Fruit fly (Drosophila melanogaster) whole organism, embryonic: ENCODE results near the gene CG7551.

Experiments used
- BEAF-32 ChIP-seq: fragments of 200-800 bp; sonication (Bioruptor generic); optimal IDR thresholded peaks from 3 replicates; lab custom pipeline; 2017; ENCODE audit warnings: missing biosample characterization, missing genetic modification characterization, mild to moderate bottlenecking, moderate library complexity, missing genetic modification reagents
- Bteb2 ChIP-seq: fragments of 200-800 bp; sonication (Bioruptor generic); optimal IDR thresholded peaks from 2 replicates; lab custom pipeline; 2016; ENCODE audit warnings: missing biosample characterization, missing genetic modification characterization
- CG10147 ChIP-seq: fragments of 200-800 bp; sonication (Bioruptor generic); optimal IDR thresholded peaks from 2 replicates; lab custom pipeline; 2019; ENCODE audit warnings: missing biosample characterization, mild to moderate bottlenecking, missing genetic modification characterization, moderate library complexity
- CG10321 ChIP-seq: fragments of 200-800 bp; sonication (Bioruptor generic); IDR thresholded peaks from 2 replicates; pipeline ENCODE4 v1.3.6; 2022; ENCODE audit warnings: missing biosample characterization, missing genetic modification characterization
- CG11247 ChIP-seq: fragments of 200-800 bp; sonication (Bioruptor generic); IDR thresholded peaks from 2 replicates; pipeline ENCODE4 v1.3.6; 2022; ENCODE audit warnings: missing biosample characterization, missing genetic modification characterization
- CG12659 ChIP-seq: fragments of 200-800 bp; sonication (Bioruptor generic); optimal IDR thresholded peaks from 3 replicates; lab custom pipeline; 2017; ENCODE audit warnings: mild to moderate bottlenecking, missing biosample characterization, missing genetic modification reagents, missing genetic modification characterization
- CG14710 ChIP-seq: fragments of 200-800 bp; sonication (Bioruptor generic); optimal IDR thresholded peaks from 3 replicates; lab custom pipeline; 2019; ENCODE audit warnings: missing biosample characterization, mild to moderate bottlenecking, missing genetic modification characterization, moderate library complexity
- CG1602 ChIP-seq: fragments of 200-800 bp; sonication (Bioruptor generic); optimal IDR thresholded peaks from 3 replicates; lab custom pipeline; 2016; ENCODE audit warnings: missing biosample characterization, missing genetic modification characterization
- CG16815 ChIP-seq: fragments of 200-800 bp; sonication (Bioruptor generic); optimal IDR thresholded peaks from 3 replicates; lab custom pipeline; 2017; ENCODE audit warnings: missing biosample characterization, mild to moderate bottlenecking, missing genetic modification characterization
- CG16863 ChIP-seq: fragments of 200-800 bp; sonication (Bioruptor generic); optimal IDR thresholded peaks from 3 replicates; lab custom pipeline; 2016; ENCODE audit warnings: missing biosample characterization, missing genetic modification characterization
- CG17361 ChIP-seq: fragments of 200-800 bp; sonication (Bioruptor generic); IDR thresholded peaks from 3 replicates; pipeline ENCODE4 v1.3.6; 2022; ENCODE audit warnings: missing biosample characterization, missing genetic modification characterization
- CG31365 ChIP-seq: fragments of 200-800 bp; sonication (Bioruptor generic); optimal IDR thresholded peaks from 2 replicates; lab custom pipeline; 2018; ENCODE audit warnings: missing biosample characterization, mild to moderate bottlenecking, missing genetic modification characterization
- CG31441 ChIP-seq: fragments of 200-800 bp; sonication (Bioruptor generic); IDR thresholded peaks from 2 replicates; pipeline ENCODE4 v1.3.6; 2022; ENCODE audit warnings: missing biosample characterization, missing genetic modification characterization
- CG3281 ChIP-seq: fragments of 200-800 bp; sonication (Bioruptor generic); optimal IDR thresholded peaks from 3 replicates; lab custom pipeline; 2017; ENCODE audit warnings: missing biosample characterization, mild to moderate bottlenecking, missing genetic modification characterization
- CG33213 ChIP-seq: fragments of 200-800 bp; sonication (Bioruptor generic); optimal IDR thresholded peaks from 3 replicates; lab custom pipeline; 2016; ENCODE audit warnings: missing biosample characterization, missing genetic modification characterization
- CG4328 ChIP-seq: fragments of 200-800 bp; sonication (Bioruptor generic); optimal IDR thresholded peaks from 3 replicates; lab custom pipeline; 2017; ENCODE audit warnings: missing biosample characterization, missing genetic modification reagents, missing genetic modification characterization
- CG4404 ChIP-seq: fragments of 200-800 bp; sonication (Bioruptor generic); IDR thresholded peaks from 2 replicates; pipeline ENCODE4 v1.3.6; 2022; ENCODE audit warnings: missing biosample characterization, missing genetic modification characterization
- CG6272 ChIP-seq: fragments of 200-800 bp; sonication (Bioruptor generic); IDR thresholded peaks from 2 replicates; pipeline ENCODE4 v1.3.6; 2022; ENCODE audit warnings: missing biosample characterization, missing genetic modification characterization
- CG6689 ChIP-seq: fragments of 200-800 bp; sonication (Bioruptor generic); IDR thresholded peaks from 2 replicates; pipeline ENCODE4 v1.3.6; 2022; ENCODE audit warnings: missing biosample characterization, missing genetic modification characterization
- CG7786 ChIP-seq: fragments of 200-800 bp; sonication (Bioruptor generic); optimal IDR thresholded peaks from 2 replicates; lab custom pipeline; 2016; ENCODE audit warnings: missing biosample characterization, missing genetic modification characterization
- CG9932 ChIP-seq: fragments of 200-800 bp; sonication (Bioruptor generic); IDR thresholded peaks from 2 replicates; pipeline ENCODE4 v1.3.6; 2022; ENCODE audit warnings: missing biosample characterization, missing genetic modification characterization
- CkIIα-i1 ChIP-seq: fragments of 200-800 bp; sonication (Bioruptor generic); IDR thresholded peaks from 2 replicates; pipeline ENCODE4 v1.3.6; 2022; ENCODE audit warnings: missing biosample characterization, missing genetic modification characterization
- Dip2 ChIP-seq: fragments of 200-800 bp; sonication (Bioruptor generic); IDR thresholded peaks from 2 replicates; pipeline ENCODE4 v1.3.6; 2022; ENCODE audit warnings: missing biosample characterization, missing genetic modification characterization
- Dip3 ChIP-seq: fragments of 200-800 bp; sonication (Bioruptor generic); optimal IDR thresholded peaks from 3 replicates; lab custom pipeline; 2016; ENCODE audit warnings: missing biosample characterization, missing genetic modification characterization
- Dll ChIP-seq: fragments of 200-800 bp; sonication (Bioruptor generic); IDR thresholded peaks from 4 replicates; pipeline ENCODE4 v1.3.6; 2022; ENCODE audit warnings: missing biosample characterization, missing genetic modification characterization; ENCODE audit not compliant: partially characterized antibody
- HLHmδ ChIP-seq: fragments of 200-800 bp; sonication (Bioruptor generic); optimal IDR thresholded peaks from 2 replicates; lab custom pipeline; 2018; ENCODE audit warnings: missing biosample characterization, mild to moderate bottlenecking, missing genetic modification characterization, moderate library complexity
- Hand ChIP-seq: fragments of 200-800 bp; sonication (Bioruptor generic); optimal IDR thresholded peaks from 2 replicates; lab custom pipeline; 2017; ENCODE audit warnings: mild to moderate bottlenecking, missing biosample characterization, missing genetic modification reagents, missing genetic modification characterization
- Kr ChIP-seq: fragments of 200-800 bp; sonication (Bioruptor generic); optimal IDR thresholded peaks from 2 replicates; lab custom pipeline; 2017; ENCODE audit warnings: missing biosample characterization, mild to moderate bottlenecking, missing genetic modification characterization
- MESR4 ChIP-seq: fragments of 200-800 bp; sonication (Bioruptor generic); optimal IDR thresholded peaks from 2 replicates; lab custom pipeline; 2018; ENCODE audit warnings: missing biosample characterization, mild to moderate bottlenecking, missing genetic modification characterization, moderate library complexity
- PHDP ChIP-seq: fragments of 200-800 bp; sonication (Bioruptor generic); optimal IDR thresholded peaks from 3 replicates; lab custom pipeline; 2018; ENCODE audit warnings: missing biosample characterization, mild to moderate bottlenecking, missing genetic modification characterization, moderate library complexity
- Pdp1 ChIP-seq, 2 experiments: fragments of 200-800 bp; sonication (Bioruptor generic); optimal IDR thresholded peaks; 3 replicates each; lab custom pipeline; 2016; ENCODE audit warnings: missing biosample characterization in 2 of 2, missing genetic modification characterization in 2 of 2, mild to moderate bottlenecking in 1 of 2, moderate library complexity in 1 of 2
- aop ChIP-seq: fragments of 200-800 bp; sonication (Bioruptor generic); IDR thresholded peaks from 2 replicates; pipeline ENCODE4 v1.3.6; 2022; ENCODE audit warnings: missing biosample characterization, missing genetic modification characterization
- bsh ChIP-seq, 2 experiments: fragments of 200-800 bp; sonication (Bioruptor generic); optimal IDR thresholded peaks; 2 replicates each; lab custom pipeline; 2017 to 2018; ENCODE audit warnings: mild to moderate bottlenecking in 2 of 2, missing biosample characterization in 2 of 2, missing genetic modification characterization in 2 of 2, moderate library complexity in 1 of 2
- caup ChIP-seq: fragments of 200-800 bp; sonication (Bioruptor generic); optimal IDR thresholded peaks from 3 replicates; lab custom pipeline; 2017; ENCODE audit warnings: missing biosample characterization, mild to moderate bottlenecking, missing genetic modification characterization, moderate library complexity; ENCODE audit not compliant: severe bottlenecking
- crp ChIP-seq, 2 experiments: fragments of 200-800 bp; sonication (Bioruptor generic); optimal IDR thresholded peaks; 2 replicates in 1 of 2; 3 replicates in 1 of 2; lab custom pipeline; 2017; ENCODE audit warnings: missing biosample characterization in 2 of 2, missing genetic modification characterization in 2 of 2, mild to moderate bottlenecking in 1 of 2, moderate library complexity in 1 of 2
- da ChIP-seq: fragments of 200-800 bp; sonication (Bioruptor generic); optimal IDR thresholded peaks from 2 replicates; lab custom pipeline; 2016; ENCODE audit warnings: missing biosample characterization, missing genetic modification characterization
- ham ChIP-seq: fragments of 200-800 bp; sonication (Bioruptor generic); IDR thresholded peaks from 2 replicates; pipeline ENCODE4 v1.3.6; 2022; ENCODE audit warnings: missing biosample characterization, missing genetic modification characterization
- mld ChIP-seq: fragments of 200-800 bp; sonication (Bioruptor generic); IDR thresholded peaks from 3 replicates; pipeline ENCODE4 v1.3.6; 2022; ENCODE audit warnings: missing biosample characterization, missing genetic modification characterization; ENCODE audit not compliant: partially characterized antibody
- nom ChIP-seq: fragments of 200-800 bp; sonication (Bioruptor generic); optimal IDR thresholded peaks from 2 replicates; lab custom pipeline; 2017; ENCODE audit warnings: missing biosample characterization, missing genetic modification characterization, mild to moderate bottlenecking, moderate library complexity, missing genetic modification reagents
- oc ChIP-seq: fragments of 200-800 bp; sonication (Bioruptor generic); optimal IDR thresholded peaks from 2 replicates; lab custom pipeline; 2018; ENCODE audit warnings: missing biosample characterization, mild to moderate bottlenecking, missing genetic modification characterization, moderate library complexity
- p53 ChIP-seq: fragments of 200-800 bp; sonication (Bioruptor generic); optimal IDR thresholded peaks from 2 replicates; lab custom pipeline; 2016; ENCODE audit warnings: missing biosample characterization, missing genetic modification characterization
- rib ChIP-seq: fragments of 200-800 bp; sonication (Bioruptor generic); IDR thresholded peaks from 2 replicates; pipeline ENCODE4 v1.3.6; 2022; ENCODE audit warnings: missing biosample characterization, missing genetic modification characterization
- sd ChIP-seq: fragments of 200-800 bp; sonication (Bioruptor generic); optimal IDR thresholded peaks from 3 replicates; lab custom pipeline; 2018; ENCODE audit warnings: missing biosample characterization, mild to moderate bottlenecking, missing genetic modification characterization, moderate library complexity
- slou ChIP-seq: fragments of 200-800 bp; sonication (Bioruptor generic); optimal IDR thresholded peaks from 3 replicates; lab custom pipeline; 2016; ENCODE audit warnings: missing biosample characterization, missing genetic modification characterization
- ssp ChIP-seq: fragments of 200-800 bp; sonication (Bioruptor generic); IDR thresholded peaks from 2 replicates; pipeline ENCODE4 v1.3.6; 2022; ENCODE audit warnings: missing biosample characterization, missing genetic modification characterization
- stc ChIP-seq: fragments of 200-800 bp; sonication (Bioruptor generic); IDR thresholded peaks from 2 replicates; pipeline ENCODE4 v1.3.6; 2022; ENCODE audit warnings: missing biosample characterization, missing genetic modification characterization
- unpg ChIP-seq: fragments of 200-800 bp; sonication (Bioruptor generic); optimal IDR thresholded peaks from 3 replicates; lab custom pipeline; 2018; ENCODE audit warnings: missing biosample characterization, mild to moderate bottlenecking, missing genetic modification characterization, moderate library complexity
- wdn ChIP-seq: fragments of 200-800 bp; sonication (Bioruptor generic); IDR thresholded peaks from 2 replicates; pipeline ENCODE4 v1.3.6; 2022; ENCODE audit warnings: missing biosample characterization, missing genetic modification characterization
- wor ChIP-seq: fragments of 200-800 bp; sonication (Bioruptor generic); IDR thresholded peaks from 2 replicates; pipeline ENCODE4 v1.3.6; 2022; ENCODE audit warnings: missing biosample characterization, missing genetic modification characterization
- yki ChIP-seq: fragments of >200 bp; optimal IDR thresholded peaks from 3 replicates; lab custom pipeline; 2018
- zf30C ChIP-seq: fragments of 200-800 bp; sonication (Bioruptor generic); optimal IDR thresholded peaks from 3 replicates; lab custom pipeline; 2018; ENCODE audit warnings: missing biosample characterization, mild to moderate bottlenecking, missing genetic modification characterization

The CG7551 gene

dm6 chr3L:11483135-11483534 is 24.8 kb downstream of the CG7551 start (continued):
- TF ChIP-seq da (GFP tag; lab: Kevin White, UChicago) (no peak), unpg (peak; percentile 44), aop (GFP tag; lab: Robert Waterston, UW) (no peak), CkIIα-i1 (GFP tag; lab: Robert Waterston, UW) (no peak), Hand (GFP tag; lab: Kevin White, UChicago) (peak; percentile 2), CG12659 (GFP tag; lab: Kevin White, UChicago) (peak; percentile 1), Bteb2 (GFP tag; lab: Kevin White, UChicago) (no peak), CG9932 (GFP tag; lab: Robert Waterston, UW) (no peak), CG11247 (no peak), CG33213 (GFP tag; lab: Kevin White, UChicago) (no peak), CG4404 (GFP tag; lab: Robert Waterston, UW) (peak; percentile 39; the same call in 1 of the 2 replicates), stc (no peak; the same call in 1 of the 2 replicates), wor (GFP tag; lab: Robert Waterston, UW) (no peak), CG31441 (GFP tag; lab: Robert Waterston, UW) (peak; percentile 73), CG17361 (GFP tag; lab: Robert Waterston, UW) (peak; percentile 61), wdn (GFP tag; lab: Robert Waterston, UW) (no peak), Dip2 (GFP tag; lab: Robert Waterston, UW) (no peak), CG6272 (GFP tag; lab: Robert Waterston, UW) (no peak), Pdp1 (GFP tag; optimal IDR thresholded peaks at IDR 0.05; lab: Kevin White, UChicago) (peak; percentile 7 to 40), CG14710 (peak; percentile 36), CG16863 (GFP tag; lab: Kevin White, UChicago) (peak; percentile 2), bsh (GFP tag; optimal IDR thresholded peaks at IDR 0.05; lab: Kevin White, UChicago) (peak in 1 of 2 experiments; percentile 51), ham (no peak), CG3281 (GFP tag; lab: Kevin White, UChicago) (peak; percentile 23), nom (GFP tag; lab: Kevin White, UChicago) (no peak), Dll (GFP tag; lab: Robert Waterston, UW) (no peak), crp (GFP tag; optimal IDR thresholded peaks at IDR 0.05; lab: Kevin White, UChicago) (no peak), CG6689 (GFP tag; lab: Robert Waterston, UW) (peak; percentile 51; the same call in 1 of the 2 replicates), rib (GFP tag; lab: Robert Waterston, UW) (no peak), CG7786 (GFP tag; lab: Kevin White, UChicago) (no peak), mld (GFP tag; lab: Robert Waterston, UW) (0 out of 3 replicates have a peak, but pooled peaks have one; percentile 26), oc (no peak), zf30C (GFP tag; lab: Kevin White, UChicago) (no peak), PHDP (tag; lab: Kevin White, UChicago) (peak; percentile 41), ssp (GFP tag; lab: Robert Waterston, UW) (no peak), MESR4 (GFP tag; lab: Kevin White, UChicago) (no peak), CG4328 (GFP tag; lab: Kevin White, UChicago) (no peak), slou (GFP tag; lab: Kevin White, UChicago) (no peak), CG1602 (GFP tag; lab: Kevin White, UChicago) (peak; percentile 54), yki (no peak), Dip3 (GFP tag; lab: Kevin White, UChicago) (no peak), CG10321 (GFP tag; lab: Robert Waterston, UW) (no peak), BEAF-32 (GFP tag; lab: Kevin White, UChicago) (no peak), CG10147 (GFP tag; lab: Kevin White, UChicago) (no peak), caup (peak; percentile 11), sd (tag; lab: Kevin White, UChicago) (no peak), p53 (no peak), CG31365 (tag; lab: Kevin White, UChicago) (no peak), Kr (GFP tag; lab: Kevin White, UChicago) (no peak), HLHmδ (GFP tag; lab: Kevin White, UChicago) (no peak), CG16815 (peak; percentile 11)
